Worm (Caenorhabditis elegans) whole organism, late embryonic: ENCODE measurements around the gene nape-2.

Source experiments
- C08G9.2 ChIP-seq: sonication (generic microtip); optimal IDR thresholded peaks from 2 replicates; lab custom pipeline; 2016; ENCODE audit warnings: mild to moderate bottlenecking, missing genetic modification characterization, moderate library complexity, missing compliant biosample characterization
- C38D4.7 ChIP-seq: fragments of 200-800 bp; sonication (Bioruptor generic); optimal IDR thresholded peaks from 2 replicates; lab custom pipeline; 2018; ENCODE audit warnings: mild to moderate bottlenecking, missing genetic modification characterization, moderate library complexity, missing compliant biosample characterization
- K02D7.2 ChIP-seq: sonication (generic microtip); optimal IDR thresholded peaks from 2 replicates; lab custom pipeline; 2017; ENCODE audit warnings: mild to moderate bottlenecking, missing genetic modification characterization, missing compliant biosample characterization
- K09A11.1 ChIP-seq: sonication (generic microtip); optimal IDR thresholded peaks from 2 replicates; lab custom pipeline; 2017; ENCODE audit warnings: antibody characterized with exemption, mild to moderate bottlenecking, missing genetic modification characterization, missing compliant biosample characterization; ENCODE audit not compliant: insufficient read depth
- ceh-14 ChIP-seq: sonication (generic microtip); optimal IDR thresholded peaks from 2 replicates; lab custom pipeline; 2016; ENCODE audit warnings: missing genotype, missing genetic modification characterization, missing compliant biosample characterization
- ceh-18 ChIP-seq: sonication (generic microtip); optimal IDR thresholded peaks from 2 replicates; lab custom pipeline; 2016; ENCODE audit warnings: missing genetic modification characterization, missing compliant biosample characterization
- ceh-24 ChIP-seq: sonication (generic microtip); optimal IDR thresholded peaks from 2 replicates; lab custom pipeline; 2016; ENCODE audit warnings: mild to moderate bottlenecking, missing genetic modification characterization, missing compliant biosample characterization
- ceh-34 ChIP-seq: sonication (generic microtip); optimal IDR thresholded peaks from 2 replicates; lab custom pipeline; 2016; ENCODE audit warnings: mild to moderate bottlenecking, missing genetic modification characterization, missing compliant biosample characterization
- ceh-48 ChIP-seq: sonication (generic microtip); optimal IDR thresholded peaks from 2 replicates; lab custom pipeline; 2016; ENCODE audit warnings: missing genetic modification characterization, inconsistent platforms, missing compliant biosample characterization
- ceh-9 ChIP-seq: sonication (generic microtip); optimal IDR thresholded peaks from 2 replicates; lab custom pipeline; 2016; ENCODE audit warnings: mild to moderate bottlenecking, missing genetic modification characterization, inconsistent platforms, missing compliant biosample characterization
- dmd-4 ChIP-seq: sonication (generic microtip); optimal IDR thresholded peaks from 2 replicates; lab custom pipeline; 2016; ENCODE audit warnings: borderline replicate concordance, missing genetic modification characterization, missing compliant biosample characterization
- elt-4 ChIP-seq: sonication (generic microtip); optimal IDR thresholded peaks from 2 replicates; lab custom pipeline; 2016; ENCODE audit warnings: missing genetic modification characterization, missing compliant biosample characterization
- eyg-1 ChIP-seq: sonication (generic microtip); optimal IDR thresholded peaks from 2 replicates; lab custom pipeline; 2016; ENCODE audit warnings: missing genotype, missing genetic modification characterization, missing compliant biosample characterization
- gmeb-2 ChIP-seq: sonication (generic microtip); optimal IDR thresholded peaks from 2 replicates; lab custom pipeline; 2016; ENCODE audit warnings: missing genetic modification characterization, inconsistent platforms, missing compliant biosample characterization
- hlh-13 ChIP-seq: fragments of 200-800 bp; sonication (Bioruptor generic); optimal IDR thresholded peaks from 2 replicates; lab custom pipeline; 2018; ENCODE audit warnings: mild to moderate bottlenecking, missing genetic modification characterization, missing compliant biosample characterization
- hlh-15 ChIP-seq: sonication (generic microtip); optimal IDR thresholded peaks from 2 replicates; lab custom pipeline; 2016; ENCODE audit warnings: missing genetic modification characterization, missing compliant biosample characterization
- hlh-30 ChIP-seq: sonication (generic microtip); optimal IDR thresholded peaks from 2 replicates; lab custom pipeline; 2017; ENCODE audit warnings: antibody characterized with exemption, missing genetic modification characterization, missing compliant biosample characterization; ENCODE audit not compliant: insufficient read depth
- hlh-6 ChIP-seq: sonication (generic microtip); optimal IDR thresholded peaks from 2 replicates; lab custom pipeline; 2016; ENCODE audit warnings: missing genotype, missing genetic modification characterization, missing compliant biosample characterization
- hlh-8 ChIP-seq: sonication (generic microtip); optimal IDR thresholded peaks from 2 replicates; lab custom pipeline; 2016; ENCODE audit warnings: missing genotype, missing genetic modification characterization, missing compliant biosample characterization
- mec-3 ChIP-seq: sonication (generic microtip); optimal IDR thresholded peaks from 2 replicates; lab custom pipeline; 2016; ENCODE audit warnings: borderline replicate concordance, missing genetic modification characterization, missing compliant biosample characterization
- nhr-232 ChIP-seq: sonication (generic microtip); optimal IDR thresholded peaks from 2 replicates; lab custom pipeline; 2016; ENCODE audit warnings: missing genetic modification characterization, missing compliant biosample characterization
- pat-9 ChIP-seq: fragments of 200-800 bp; sonication (Bioruptor generic); optimal IDR thresholded peaks from 2 replicates; lab custom pipeline; 2018; ENCODE audit warnings: mild to moderate bottlenecking, missing genetic modification characterization, moderate library complexity, missing compliant biosample characterization
- pax-1 ChIP-seq: fragments of 150-350 bp; optimal IDR thresholded peaks from 2 replicates; lab custom pipeline; 2014; ENCODE audit warnings: missing biosample characterization, missing genetic modification characterization
- pros-1 ChIP-seq: fragments of 150-350 bp; optimal IDR thresholded peaks from 2 replicates; lab custom pipeline; 2014; ENCODE audit warnings: missing biosample characterization, missing genetic modification reagents, missing genetic modification characterization
- sdc-2 ChIP-seq: sonication (generic microtip); optimal IDR thresholded peaks from 2 replicates; lab custom pipeline; 2016; ENCODE audit warnings: missing genotype, missing genetic modification characterization, missing compliant biosample characterization
- unc-3 ChIP-seq, 2 experiments: fragments of 200-800 bp in 1 of 2; sonication (Bioruptor generic) in 1 of 2; sonication (generic microtip) in 1 of 2; conservative IDR thresholded peaks in 1 of 2; optimal IDR thresholded peaks in 1 of 2; 2 replicates each; pipeline versions ENCODE4 v1.3.6 to Lab custom; 2016 to 2022; ENCODE audit warnings: missing compliant biosample characterization in 2 of 2, missing genetic modification characterization in 2 of 2, missing genetic modification reagents in 1 of 2
- unc-42 ChIP-seq: sonication (generic microtip); optimal IDR thresholded peaks from 2 replicates; lab custom pipeline; 2016; ENCODE audit warnings: missing genotype, missing genetic modification characterization, missing compliant biosample characterization
- unc-55 ChIP-seq: sonication (generic microtip); optimal IDR thresholded peaks from 2 replicates; lab custom pipeline; 2017; ENCODE audit warnings: missing biosample characterization, missing genetic modification reagents, missing genetic modification characterization

The nape-2 gene

ce11 chrIV:3688050-3688449 lies 50.7 kb downstream of the nape-2 start:
- TF ChIP-seq ceh-18, result no peak
- TF ChIP-seq hlh-8, result no peak
- no peak for TF ChIP-seq mec-3 (tag; lab: Kevin White, UChicago)
- TF ChIP-seq pax-1, result no peak
- no peak for TF ChIP-seq ceh-14 (tag; lab: Kevin White, UChicago)
- no peak for TF ChIP-seq elt-4
- no peak for TF ChIP-seq ceh-34 (tag; lab: Kevin White, UChicago)
- no peak for TF ChIP-seq hlh-15 (tag; lab: Kevin White, UChicago)
- no peak for TF ChIP-seq sdc-2
- TF ChIP-seq hlh-6, result no peak
- TF ChIP-seq K09A11.1, result no peak
- no peak for TF ChIP-seq pros-1 (tag; lab: Kevin White, UChicago)
- TF ChIP-seq ceh-24 (tag; lab: Kevin White, UChicago), result no peak
- TF ChIP-seq K02D7.2 (tag; lab: Kevin White, UChicago), result no peak
- TF ChIP-seq C08G9.2, result no peak
- no peak for TF ChIP-seq unc-42 (tag; lab: Kevin White, UChicago)
- TF ChIP-seq gmeb-2 (tag; lab: Kevin White, UChicago), result no peak
- TF ChIP-seq unc-55, result no peak
- no peak for TF ChIP-seq dmd-4 (tag; lab: Kevin White, UChicago)
- no peak for TF ChIP-seq hlh-13 (GFP tag; lab: Kevin White, UChicago)

ce11 chrIV:3686765-3687164 lies 52.0 kb downstream of the nape-2 start, which contains the start of gene map-1:
Gene map-1, minus strand, starts transcription at chrIV:3686865.
- no peak for TF ChIP-seq hlh-6

ce11 chrIV:3686260-3686659 lies 52.5 kb downstream of the nape-2 start:
- TF ChIP-seq eyg-1, result no peak
- TF ChIP-seq ceh-14 (tag; lab: Kevin White, UChicago), result no peak
- TF ChIP-seq hlh-6, result peak; percentile 54
- no peak for TF ChIP-seq nhr-232
- peak; percentile 12 for TF ChIP-seq sdc-2
- TF ChIP-seq pat-9 (tag; lab: Kevin White, UChicago), result no peak
- no peak for TF ChIP-seq C38D4.7 (GFP tag; lab: Kevin White, UChicago)
- TF ChIP-seq ceh-48, result no peak
- no peak for TF ChIP-seq ceh-9 (tag; lab: Kevin White, UChicago)
- TF ChIP-seq hlh-30, result no peak
- no peak for TF ChIP-seq unc-3 (GFP tag; conservative IDR thresholded peaks at IDR 0.05; lab: Robert Waterston, UW)
- no peak for TF ChIP-seq unc-3 (tag; optimal IDR thresholded peaks at IDR 0.05; lab: Kevin White, UChicago)
- TF ChIP-seq elt-4, result peak; percentile 32
- no peak for TF ChIP-seq ceh-24 (tag; lab: Kevin White, UChicago)
